Fruit fly (Drosophila melanogaster) whole organism, embryonic: ENCODE results near the gene CaBP1.

Experiments used
- C15 ChIP-seq: fragments of 200-800 bp; sonication (Bioruptor generic); IDR thresholded peaks from 3 replicates; pipeline ENCODE4 v1.3.6; 2022; ENCODE audit warnings: missing biosample characterization, missing genetic modification characterization
- CG10543 ChIP-seq: fragments of 200-800 bp; sonication (Bioruptor generic); optimal IDR thresholded peaks from 3 replicates; lab custom pipeline; 2017; ENCODE audit warnings: missing biosample characterization, mild to moderate bottlenecking, missing genetic modification characterization, moderate library complexity
- CG11398 ChIP-seq: fragments of 200-800 bp; sonication (Bioruptor generic); optimal IDR thresholded peaks from 2 replicates; lab custom pipeline; 2016; ENCODE audit warnings: missing biosample characterization, missing genetic modification characterization
- CG13123 ChIP-seq: fragments of 200-800 bp; sonication (Bioruptor generic); optimal IDR thresholded peaks from 2 replicates; lab custom pipeline; 2016; ENCODE audit warnings: missing biosample characterization, missing genetic modification characterization
- CG13894 ChIP-seq: fragments of 200-800 bp; sonication (Bioruptor generic); optimal IDR thresholded peaks from 3 replicates; lab custom pipeline; 2018; ENCODE audit warnings: missing biosample characterization, mild to moderate bottlenecking, missing genetic modification characterization, moderate library complexity
- CG14710 ChIP-seq: fragments of 200-800 bp; sonication (Bioruptor generic); optimal IDR thresholded peaks from 3 replicates; lab custom pipeline; 2019; ENCODE audit warnings: missing biosample characterization, mild to moderate bottlenecking, missing genetic modification characterization, moderate library complexity
- CG16779 ChIP-seq: fragments of 200-800 bp; sonication (Bioruptor generic); IDR thresholded peaks from 2 replicates; pipeline ENCODE4 v1.3.6; 2022; ENCODE audit warnings: missing biosample characterization, missing genetic modification characterization
- CG17802 ChIP-seq: fragments of 200-800 bp; sonication (Bioruptor generic); optimal IDR thresholded peaks from 2 replicates; lab custom pipeline; 2018; ENCODE audit warnings: missing biosample characterization, mild to moderate bottlenecking, missing genetic modification characterization, moderate library complexity
- CG18262 ChIP-seq: fragments of 200-800 bp; optimal IDR thresholded peaks from 3 replicates; lab custom pipeline; 2019; ENCODE audit warnings: missing biosample characterization, mild to moderate bottlenecking, missing genetic modification characterization, moderate library complexity
- CG1832 ChIP-seq: fragments of 200-800 bp; sonication (Bioruptor generic); optimal IDR thresholded peaks from 2 replicates; lab custom pipeline; 2017; ENCODE audit warnings: missing biosample characterization, mild to moderate bottlenecking, missing genetic modification characterization, inconsistent platforms
- CG30020 ChIP-seq: fragments of 200-800 bp; optimal IDR thresholded peaks from 2 replicates; lab custom pipeline; 2019; ENCODE audit warnings: missing biosample characterization, mild to moderate bottlenecking, missing genetic modification characterization, moderate library complexity
- CG6654 ChIP-seq: fragments of 200-800 bp; sonication (Bioruptor generic); optimal IDR thresholded peaks from 2 replicates; lab custom pipeline; 2017; ENCODE audit warnings: missing biosample characterization, mild to moderate bottlenecking, missing genetic modification characterization
- CG7963 ChIP-seq: fragments of 200-800 bp; sonication (Bioruptor generic); IDR thresholded peaks from 3 replicates; pipeline ENCODE4 v1.3.6; 2022; ENCODE audit warnings: missing biosample characterization, missing genetic modification characterization; ENCODE audit not compliant: partially characterized antibody
- CG8924 ChIP-seq: fragments of 200-800 bp; optimal IDR thresholded peaks from 3 replicates; lab custom pipeline; 2019; ENCODE audit warnings: missing biosample characterization, mild to moderate bottlenecking, missing genetic modification characterization, moderate library complexity
- D ChIP-seq, 2 experiments: fragments of 200-800 bp in 1 of 2; fragments of >200 bp in 1 of 2; sonication (Bioruptor generic) in 1 of 2; optimal IDR thresholded peaks; 2 replicates in 1 of 2; 3 replicates in 1 of 2; lab custom pipeline; 2017; ENCODE audit warnings: mild to moderate bottlenecking in 1 of 2, missing biosample characterization in 1 of 2, missing genetic modification characterization in 1 of 2, missing genetic modification reagents in 1 of 2
- Dip2 ChIP-seq: fragments of 200-800 bp; sonication (Bioruptor generic); IDR thresholded peaks from 2 replicates; pipeline ENCODE4 v1.3.6; 2022; ENCODE audit warnings: missing biosample characterization, missing genetic modification characterization
- Dref ChIP-seq: fragments of 200-800 bp; sonication (Bioruptor generic); IDR thresholded peaks from 2 replicates; pipeline ENCODE4 v1.3.6; 2022; ENCODE audit warnings: missing biosample characterization, missing genetic modification characterization
- Fer1 ChIP-seq: fragments of 200-800 bp; sonication (Bioruptor generic); optimal IDR thresholded peaks from 2 replicates; lab custom pipeline; 2017; ENCODE audit warnings: missing biosample characterization, mild to moderate bottlenecking, missing genetic modification characterization
- HLH3B ChIP-seq: fragments of 200-800 bp; sonication (Bioruptor generic); IDR thresholded peaks from 2 replicates; pipeline ENCODE4 v1.3.6; 2022; ENCODE audit warnings: missing biosample characterization, missing genetic modification characterization
- HLHmδ ChIP-seq: fragments of 200-800 bp; sonication (Bioruptor generic); optimal IDR thresholded peaks from 2 replicates; lab custom pipeline; 2018; ENCODE audit warnings: missing biosample characterization, mild to moderate bottlenecking, missing genetic modification characterization, moderate library complexity
- Hr3 ChIP-seq: fragments of 200-800 bp; sonication (Bioruptor generic); optimal IDR thresholded peaks from 3 replicates; lab custom pipeline; 2016; ENCODE audit warnings: missing biosample characterization, missing genetic modification characterization
- Mrtf ChIP-seq: fragments of 200-800 bp; sonication (Bioruptor generic); IDR thresholded peaks from 3 replicates; pipeline ENCODE4 v1.3.6; 2022; ENCODE audit warnings: missing biosample characterization, missing genetic modification characterization
- NC2β ChIP-seq: fragments of 200-800 bp; sonication (Bioruptor generic); optimal IDR thresholded peaks from 2 replicates; lab custom pipeline; 2016; ENCODE audit warnings: missing biosample characterization, missing genetic modification characterization
- NFAT ChIP-seq: fragments of 200-800 bp; sonication (Bioruptor generic); IDR thresholded peaks from 2 replicates; pipeline ENCODE4 v1.3.6; 2022; ENCODE audit warnings: missing biosample characterization, missing genetic modification characterization
- Oaz ChIP-seq: fragments of 200-800 bp; sonication (Bioruptor generic); IDR thresholded peaks from 2 replicates; pipeline ENCODE4 v1.3.6; 2022; ENCODE audit warnings: missing biosample characterization, missing genetic modification characterization
- Oli ChIP-seq: fragments of 200-800 bp; sonication (Bioruptor generic); optimal IDR thresholded peaks from 2 replicates; lab custom pipeline; 2018; ENCODE audit warnings: missing biosample characterization, mild to moderate bottlenecking, missing genetic modification characterization, moderate library complexity
- Poxn ChIP-seq: fragments of 200-800 bp; sonication (Bioruptor generic); IDR thresholded peaks from 2 replicates; pipeline ENCODE4 v1.3.6; 2022; ENCODE audit warnings: missing biosample characterization, missing genetic modification characterization
- Sox100B ChIP-seq: fragments of 200-800 bp; sonication (Bioruptor generic); optimal IDR thresholded peaks from 3 replicates; lab custom pipeline; 2018; ENCODE audit warnings: missing biosample characterization, mild to moderate bottlenecking, missing genetic modification characterization
- Sox102F ChIP-seq: fragments of 200-800 bp; sonication (Bioruptor generic); optimal IDR thresholded peaks from 2 replicates; lab custom pipeline; 2018; ENCODE audit warnings: missing biosample characterization, mild to moderate bottlenecking, missing genetic modification characterization, moderate library complexity
- ato ChIP-seq: fragments of 200-800 bp; sonication (Bioruptor generic); IDR thresholded peaks from 2 replicates; pipeline ENCODE4 v1.3.6; 2022; ENCODE audit warnings: missing biosample characterization, missing genetic modification characterization; ENCODE audit not compliant: partially characterized antibody
- az2 ChIP-seq: fragments of 200-800 bp; sonication (Bioruptor generic); optimal IDR thresholded peaks from 3 replicates; lab custom pipeline; 2016; ENCODE audit warnings: missing biosample characterization, missing genetic modification characterization
- bsh ChIP-seq, 2 experiments: fragments of 200-800 bp; sonication (Bioruptor generic); optimal IDR thresholded peaks; 2 replicates each; lab custom pipeline; 2017 to 2018; ENCODE audit warnings: mild to moderate bottlenecking in 2 of 2, missing biosample characterization in 2 of 2, missing genetic modification characterization in 2 of 2, moderate library complexity in 1 of 2
- chinmo ChIP-seq: fragments of 200-800 bp; sonication (Bioruptor generic); IDR thresholded peaks from 4 replicates; pipeline ENCODE4 v1.3.6; 2022; ENCODE audit warnings: missing biosample characterization, missing genetic modification characterization; ENCODE audit not compliant: partially characterized antibody
- croc ChIP-seq: fragments of 200-800 bp; sonication (Bioruptor generic); conservative IDR thresholded peaks from 3 replicates; pipeline ENCODE4 v1.3.6; 2022; ENCODE audit warnings: missing biosample characterization, missing genetic modification characterization
- emc ChIP-seq: fragments of 200-800 bp; sonication (Bioruptor generic); optimal IDR thresholded peaks from 2 replicates; lab custom pipeline; 2016; ENCODE audit warnings: missing biosample characterization, missing genetic modification characterization
- ems ChIP-seq: fragments of 200-800 bp; sonication (Bioruptor generic); optimal IDR thresholded peaks from 3 replicates; lab custom pipeline; 2016; ENCODE audit warnings: missing biosample characterization, missing genetic modification characterization
- fd102C ChIP-seq: fragments of 200-800 bp; sonication (Bioruptor generic); optimal IDR thresholded peaks from 2 replicates; lab custom pipeline; 2018; ENCODE audit warnings: missing biosample characterization, mild to moderate bottlenecking, missing genetic modification characterization, moderate library complexity
- gfzf ChIP-seq: fragments of 200-800 bp; sonication (Bioruptor generic); optimal IDR thresholded peaks from 2 replicates; lab custom pipeline; 2016; ENCODE audit warnings: missing biosample characterization, mild to moderate bottlenecking, missing genetic modification characterization, moderate library complexity
- ind ChIP-seq: fragments of 200-800 bp; sonication (Bioruptor generic); optimal IDR thresholded peaks from 3 replicates; lab custom pipeline; 2016; ENCODE audit warnings: missing biosample characterization, missing genetic modification characterization
- kah ChIP-seq: fragments of 200-800 bp; sonication (Bioruptor generic); optimal IDR thresholded peaks from 2 replicates; lab custom pipeline; 2018; ENCODE audit warnings: missing biosample characterization, mild to moderate bottlenecking, missing genetic modification characterization
- ken ChIP-seq: fragments of 200-800 bp; sonication (Bioruptor generic); IDR thresholded peaks from 3 replicates; pipeline ENCODE4 v1.3.6; 2022; ENCODE audit warnings: missing biosample characterization, missing genetic modification characterization
- kni ChIP-seq: fragments of 200-800 bp; sonication (Bioruptor generic); optimal IDR thresholded peaks from 3 replicates; lab custom pipeline; 2017; ENCODE audit warnings: mild to moderate bottlenecking, missing biosample characterization, missing genetic modification reagents, missing genetic modification characterization
- ro ChIP-seq: fragments of 200-800 bp; sonication (Bioruptor generic); IDR thresholded peaks from 2 replicates; pipeline ENCODE4 v1.3.6; 2022; ENCODE audit warnings: missing biosample characterization, missing genetic modification characterization
- run ChIP-seq: fragments of 200-800 bp; sonication (Bioruptor generic); optimal IDR thresholded peaks from 3 replicates; lab custom pipeline; 2018; ENCODE audit warnings: missing biosample characterization, mild to moderate bottlenecking, missing genetic modification characterization
- schlank ChIP-seq: fragments of 200-800 bp; sonication (Bioruptor generic); optimal IDR thresholded peaks from 2 replicates; lab custom pipeline; 2018; ENCODE audit warnings: missing biosample characterization, mild to moderate bottlenecking, missing genetic modification characterization
- sens-2 ChIP-seq: fragments of 200-800 bp; sonication (Bioruptor generic); IDR thresholded peaks from 2 replicates; pipeline ENCODE4 v1.3.6; 2022; ENCODE audit warnings: missing biosample characterization, missing genetic modification characterization
- tna ChIP-seq: fragments of 200-800 bp; sonication (Bioruptor generic); IDR thresholded peaks from 2 replicates; pipeline ENCODE4 v1.3.6; 2022; ENCODE audit warnings: missing biosample characterization, missing genetic modification characterization; ENCODE audit not compliant: partially characterized antibody
- ttk ChIP-seq: fragments of 200-800 bp; sonication (Bioruptor generic); IDR thresholded peaks from 2 replicates; pipeline ENCODE4 v2.1.2; 2022; ENCODE audit warnings: missing biosample characterization, missing genetic modification characterization
- tup ChIP-seq: fragments of 200-800 bp; sonication (Bioruptor generic); optimal IDR thresholded peaks from 2 replicates; lab custom pipeline; 2016; ENCODE audit warnings: missing biosample characterization, mild to moderate bottlenecking, missing genetic modification characterization, moderate library complexity

The CaBP1 gene

dm6 chr2L:16350160-16350633, 6.3 kb downstream of the CaBP1 start (continued):
- no peak for TF ChIP-seq C15 (GFP tag; lab: Robert Waterston, UW)
- no peak for TF ChIP-seq sens-2 (GFP tag; lab: Robert Waterston, UW)
- peak; percentile 17 for TF ChIP-seq run (tag; lab: Kevin White, UChicago)
- TF ChIP-seq NC2β = no peak
- TF ChIP-seq NFAT = peak; percentile 85
- peak; percentile 80 for TF ChIP-seq HLH3B (GFP tag; lab: Robert Waterston, UW)
- no peak for TF ChIP-seq CG10543 (GFP tag; lab: Kevin White, UChicago)
- TF ChIP-seq gfzf (GFP tag; lab: Kevin White, UChicago) = peak; percentile 8
- TF ChIP-seq Hr3 = peak; percentile 73
- peak; percentile 65 for TF ChIP-seq Fer1 (GFP tag; lab: Kevin White, UChicago)
- TF ChIP-seq CG8924 (tag; lab: Kevin White, UChicago) = peak; percentile 71
- TF ChIP-seq schlank (tag; lab: Kevin White, UChicago) = peak; percentile 26
- TF ChIP-seq Dref (GFP tag; lab: Robert Waterston, UW) = peak; percentile 48
- TF ChIP-seq ind (GFP tag; lab: Kevin White, UChicago) = peak; percentile 75
- TF ChIP-seq CG17802 (tag; lab: Kevin White, UChicago) = peak; percentile 35
- TF ChIP-seq CG18262 (tag; lab: Kevin White, UChicago) = peak; percentile 64
- TF ChIP-seq HLHmδ (GFP tag; lab: Kevin White, UChicago) = peak; percentile 7
- TF ChIP-seq D (optimal IDR thresholded peaks at IDR 0.05; lab: Kevin White, UChicago) = no peak
- TF ChIP-seq D (GFP tag; optimal IDR thresholded peaks at IDR 0.05; lab: Kevin White, UChicago) = peak; percentile 50
- peak; percentile 70 for TF ChIP-seq Sox100B (GFP tag; lab: Kevin White, UChicago)
- no peak for TF ChIP-seq tup
- TF ChIP-seq CG7963 (GFP tag; lab: Robert Waterston, UW) = no peak
- TF ChIP-seq kni (GFP tag; lab: Kevin White, UChicago) = no peak
- TF ChIP-seq croc (GFP tag; lab: Robert Waterston, UW) = peak; percentile 53; the same call in 2 of the 3 replicates
- peak; percentile 32; the same call in 1 of the 2 replicates for TF ChIP-seq Oaz (GFP tag; lab: Robert Waterston, UW)
- peak; percentile 34 for TF ChIP-seq ems (GFP tag; lab: Kevin White, UChicago)
- peak; percentile 62 for TF ChIP-seq CG14710 (tag; lab: Kevin White, UChicago)
- TF ChIP-seq emc (GFP tag; lab: Kevin White, UChicago) = no peak
- TF ChIP-seq Dip2 (GFP tag; lab: Robert Waterston, UW) = no peak
- peak; percentile 43 for TF ChIP-seq CG13123 (GFP tag; lab: Kevin White, UChicago)
- TF ChIP-seq CG30020 (tag; lab: Kevin White, UChicago) = peak; percentile 42
- TF ChIP-seq ro (GFP tag; lab: Robert Waterston, UW) = peak; percentile 50
- peak; percentile 53; the same call in 1 of the 2 replicates for TF ChIP-seq ato (GFP tag; lab: Robert Waterston, UW)
- TF ChIP-seq CG6654 (GFP tag; lab: Kevin White, UChicago) = peak; percentile 15
- peak; percentile 68; the same call in 2 of the 3 replicates for TF ChIP-seq Mrtf (GFP tag; lab: Robert Waterston, UW)
- TF ChIP-seq Oli (tag; lab: Kevin White, UChicago) = peak; percentile 68
- peak; percentile 79; the same call in 2 of the 3 replicates for TF ChIP-seq ken
- TF ChIP-seq CG16779 = peak; percentile 64; the same call in 1 of the 2 replicates
- peak; percentile 82; the same call in 1 of the 4 replicates for TF ChIP-seq chinmo
- TF ChIP-seq ttk (GFP tag; lab: Robert Waterston, UW) = peak; percentile 38; the same call in 1 of the 2 replicates
- no peak for TF ChIP-seq CG13894 (tag; lab: Kevin White, UChicago)
- no peak for TF ChIP-seq CG1832 (GFP tag; lab: Kevin White, UChicago)
- TF ChIP-seq Sox102F (GFP tag; lab: Kevin White, UChicago) = peak; percentile 76
- peak; percentile 62 for TF ChIP-seq az2
- TF ChIP-seq bsh (GFP tag; optimal IDR thresholded peaks at IDR 0.05; lab: Kevin White, UChicago) = peak in 1 of 2 experiments; percentile 21
- no peak for TF ChIP-seq fd102C (GFP tag; lab: Kevin White, UChicago)
- peak; percentile 14 for TF ChIP-seq CG11398 (GFP tag; lab: Kevin White, UChicago)
- peak; percentile 39 for TF ChIP-seq kah
- no peak for TF ChIP-seq tna (GFP tag; lab: Robert Waterston, UW)
- no peak for TF ChIP-seq Poxn (GFP tag; lab: Robert Waterston, UW)
